Worm (Caenorhabditis elegans) whole organism, early embryonic: ENCODE data around the gene lpr-3.

Experiments
- B0310.2 ChIP-seq: sonication (generic microtip); optimal IDR thresholded peaks from 2 replicates; lab custom pipeline; 2016; ENCODE audit warnings: mild to moderate bottlenecking, missing genetic modification characterization, missing compliant biosample characterization
- F13C5.2 ChIP-seq: sonication (generic microtip); optimal IDR thresholded peaks from 2 replicates; lab custom pipeline; 2017; ENCODE audit warnings: mild to moderate bottlenecking, missing genetic modification characterization, inconsistent platforms, missing compliant biosample characterization
- aly-1 ChIP-seq: sonication (generic microtip); optimal IDR thresholded peaks from 2 replicates; lab custom pipeline; 2016; ENCODE audit warnings: missing genetic modification characterization, missing compliant biosample characterization
- ama-1 ChIP-seq: fragments of 150-350 bp; optimal IDR thresholded peaks from 2 replicates; lab custom pipeline; 2014
- ceh-36 ChIP-seq: sonication (generic microtip); optimal IDR thresholded peaks from 2 replicates; lab custom pipeline; 2016; ENCODE audit warnings: missing genetic modification characterization, inconsistent platforms, missing compliant biosample characterization
- ets-7 ChIP-seq: sonication (generic microtip); optimal IDR thresholded peaks from 2 replicates; lab custom pipeline; 2016; ENCODE audit warnings: missing genotype, missing genetic modification characterization, missing compliant biosample characterization
- flt-1 ChIP-seq: fragments of 200-800 bp; sonication (Bioruptor generic); IDR thresholded peaks from 2 replicates; pipeline ENCODE4 v1.3.6; 2022; ENCODE audit warnings: missing genetic modification characterization, missing compliant biosample characterization
- hmbx-1 ChIP-seq: sonication (generic microtip); optimal IDR thresholded peaks from 2 replicates; lab custom pipeline; 2016; ENCODE audit warnings: mild to moderate bottlenecking, missing genetic modification characterization, missing compliant biosample characterization
- hmg-4 ChIP-seq: fragments of 200-800 bp; sonication (Bioruptor generic); optimal IDR thresholded peaks from 2 replicates; lab custom pipeline; 2018; ENCODE audit warnings: mild to moderate bottlenecking, missing genetic modification characterization, missing compliant biosample characterization
- pes-1 ChIP-seq: fragments of 200-800 bp; sonication (Bioruptor generic); IDR thresholded peaks from 2 replicates; pipeline ENCODE4 v1.3.6; 2022; ENCODE audit warnings: missing genetic modification reagents, missing genetic modification characterization, missing compliant biosample characterization
- scrt-1 ChIP-seq: fragments of 200-800 bp; sonication (Bioruptor generic); IDR thresholded peaks from 2 replicates; pipeline ENCODE4 v1.3.6; 2022; ENCODE audit warnings: missing genetic modification characterization, missing compliant biosample characterization
- tbx-11 ChIP-seq: fragments of 200-800 bp; sonication (Bioruptor generic); IDR thresholded peaks from 2 replicates; pipeline ENCODE4 v1.3.6; 2022; ENCODE audit warnings: missing genetic modification characterization, missing compliant biosample characterization

DNA sequence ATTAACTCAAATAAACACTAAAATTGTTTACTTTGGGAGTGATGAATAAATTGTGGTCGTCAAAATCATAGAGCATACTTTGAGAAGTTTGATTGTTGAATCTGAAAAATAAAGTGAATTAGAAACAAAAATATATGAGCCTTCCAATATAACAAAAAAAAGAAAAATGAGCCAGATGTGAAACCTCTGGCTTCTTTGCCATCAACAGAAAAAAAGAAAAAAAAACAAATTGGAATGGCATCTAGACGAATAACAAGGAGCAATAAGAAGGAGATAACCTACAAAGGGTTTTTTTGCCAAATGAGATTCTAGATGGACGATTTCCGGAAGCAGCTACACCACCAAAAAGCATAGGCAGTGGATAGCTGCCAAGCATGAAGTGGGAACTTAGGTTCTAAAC lies 46.6 kb upstream of the lpr-3 start, which contains the start of gene F58A3.4:
- TF ChIP-seq aly-1 (tag; lab: Kevin White, UChicago) (no peak), B0310.2 (no peak), hmg-4 (GFP tag; lab: Kevin White, UChicago) (no peak), ceh-36 (tag; lab: Kevin White, UChicago) (no peak), scrt-1 (GFP tag; lab: Robert Waterston, UW) (no peak), ets-7 (tag; lab: Kevin White, UChicago) (no peak), F13C5.2 (tag; lab: Kevin White, UChicago) (no peak), ama-1 (lab: Kevin White, UChicago) (no peak), pes-1 (GFP tag; lab: Robert Waterston, UW) (no peak), tbx-11 (GFP tag; lab: Robert Waterston, UW) (no peak), flt-1 (GFP tag; lab: Robert Waterston, UW) (no peak), hmbx-1 (no peak)
